Fruit fly (Drosophila melanogaster): ENCODE measurements around the gene Vps24.

DNA sequence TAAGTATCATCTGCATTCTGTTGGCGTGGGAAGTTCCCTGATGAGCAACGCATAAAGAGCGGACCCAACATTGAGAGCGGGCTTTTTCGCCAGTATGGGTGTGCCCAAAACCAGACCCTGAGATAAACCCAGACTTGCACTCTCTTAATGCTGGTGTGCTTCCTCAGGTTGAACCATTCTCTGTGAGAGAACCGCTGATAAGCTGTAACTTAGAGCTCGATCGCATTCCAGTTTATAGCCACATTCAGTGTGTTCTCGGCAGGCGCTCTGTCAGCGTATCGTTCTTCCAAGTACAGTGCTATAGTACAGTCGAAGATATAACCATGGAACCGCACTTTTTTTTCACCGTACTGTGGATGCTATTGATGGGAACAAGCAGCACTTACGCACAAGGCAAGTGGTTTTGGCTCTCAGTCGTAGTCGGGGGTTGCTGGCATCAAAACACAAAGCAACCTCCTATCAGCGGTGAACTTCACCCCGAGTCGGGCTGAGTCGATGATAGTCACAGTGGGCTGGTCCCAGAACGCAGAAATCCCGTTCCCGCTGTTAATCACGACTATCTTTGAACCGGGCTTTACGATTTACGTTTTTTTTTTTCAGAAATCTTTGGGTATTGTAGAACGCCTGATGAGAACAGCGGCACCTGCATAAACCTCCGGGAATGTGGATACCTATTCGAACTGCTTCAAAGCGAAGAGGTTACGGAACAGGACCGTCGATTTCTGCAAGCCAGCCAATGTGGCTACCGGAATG lies 2.9 kb downstream of the Vps24 start, which contains the start of gene MP1:
- no peak; the same call in 1 of the 2 replicates for TF ChIP-seq amos (GFP tag; IDR thresholded peaks at IDR 0.05; ENCODE audit: partially characterized antibody)
- no peak for TF ChIP-seq Hr51 (GFP tag; optimal IDR thresholded peaks at IDR 0.05)
- no peak for TF ChIP-seq CG8478 (optimal IDR thresholded peaks at IDR 0.05)
- TF ChIP-seq CG11504 (tag; optimal IDR thresholded peaks at IDR 0.05), result no peak
- no peak for TF ChIP-seq toy (GFP tag; IDR thresholded peaks at IDR 0.05)
- TF ChIP-seq hkb (optimal IDR thresholded peaks at IDR 0.05), result no peak
- TF ChIP-seq hkb (GFP tag; IDR thresholded peaks at IDR 0.05), result no peak; the same call in 1 of the 2 replicates
- no peak for TF ChIP-seq CG13624 (GFP tag; optimal IDR thresholded peaks at IDR 0.05)
- peak; percentile 36; the same call in 1 of the 2 replicates for TF ChIP-seq CG13287 (GFP tag; IDR thresholded peaks at IDR 0.05; ENCODE audit: partially characterized antibody)
